Worm (Caenorhabditis elegans) whole organism, midembryonic: ENCODE data around the gene srx-130.

ENCODE experiments used
- flt-1 ChIP-seq: fragments of 200-800 bp; sonication (Bioruptor generic); IDR thresholded peaks from 2 replicates; pipeline ENCODE4 v1.3.6; 2022; ENCODE audit warnings: missing genetic modification characterization, missing compliant biosample characterization
- klf-2 ChIP-seq: fragments of 200-800 bp; sonication (Bioruptor generic); conservative IDR thresholded peaks from 2 replicates; pipeline ENCODE4 v1.3.6; 2022; ENCODE audit warnings: missing genetic modification reagents, missing genetic modification characterization, missing compliant biosample characterization
- tab-1 ChIP-seq: fragments of 200-800 bp; sonication (Bioruptor generic); IDR thresholded peaks from 2 replicates; pipeline ENCODE4 v1.3.6; 2022; ENCODE audit warnings: missing genetic modification characterization, missing compliant biosample characterization
- ztf-23 ChIP-seq: fragments of 200-800 bp; sonication (Bioruptor generic); IDR thresholded peaks from 2 replicates; pipeline ENCODE4 v1.3.6; 2022; ENCODE audit warnings: missing genetic modification reagents, missing genetic modification characterization, missing compliant biosample characterization
- ztf-29 ChIP-seq: fragments of 200-800 bp; sonication (Bioruptor generic); IDR thresholded peaks from 2 replicates; pipeline ENCODE4 v1.3.6; 2022; ENCODE audit warnings: missing genetic modification reagents, missing genetic modification characterization, missing compliant biosample characterization

DNA sequence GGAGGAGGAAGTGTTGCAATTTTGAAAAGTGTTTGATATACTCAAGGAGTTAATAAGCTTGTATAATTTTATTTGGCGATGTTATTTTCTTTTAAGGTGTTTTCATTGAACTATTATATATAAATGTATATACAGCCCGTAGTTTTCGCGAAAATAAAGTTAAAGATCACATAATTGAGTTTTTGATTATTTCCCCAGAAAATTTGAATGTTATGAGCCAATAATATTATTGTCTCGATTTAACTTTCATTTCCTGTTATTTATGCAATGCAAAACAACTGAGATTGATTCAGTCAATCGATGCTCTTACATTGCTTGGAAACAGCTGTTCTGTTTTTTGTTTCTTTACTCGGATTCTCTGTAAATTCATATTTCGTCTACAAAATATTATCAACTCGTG, 5.1 kb downstream of the srx-130 start, which contains the start of gene srx-133:
- TF ChIP-seq tab-1 (GFP tag; lab: Robert Waterston, UW) (no peak), flt-1 (GFP tag; lab: Robert Waterston, UW) (no peak), ztf-29 (GFP tag; lab: Robert Waterston, UW) (no peak), ztf-23 (GFP tag; lab: Robert Waterston, UW) (no peak), klf-2 (GFP tag; lab: Robert Waterston, UW) (no peak)
